Fruit fly (Drosophila melanogaster) whole organism, prepupa: Measurements from ENCODE around the gene PolI.

Source experiments
- CG10631 ChIP-seq: fragments of 200-800 bp; sonication (Bioruptor generic); optimal IDR thresholded peaks from 2 replicates; lab custom pipeline; 2016; ENCODE audit warnings: missing biosample characterization, missing genetic modification characterization
- CG1621 ChIP-seq: fragments of 200-800 bp; sonication (Bioruptor generic); optimal IDR thresholded peaks from 3 replicates; lab custom pipeline; 2018; ENCODE audit warnings: missing biosample characterization, mild to moderate bottlenecking, missing genetic modification characterization
- CG34406 ChIP-seq: fragments of 200-800 bp; sonication (Bioruptor generic); optimal IDR thresholded peaks from 3 replicates; lab custom pipeline; 2016; ENCODE audit warnings: missing biosample characterization, missing genetic modification characterization
- CG4318 ChIP-seq: fragments of 200-800 bp; sonication (Bioruptor generic); optimal IDR thresholded peaks from 3 replicates; lab custom pipeline; 2017; ENCODE audit warnings: missing biosample characterization, mild to moderate bottlenecking, missing genetic modification characterization
- Eip93F ChIP-seq: fragments of 200-800 bp; sonication (Bioruptor generic); optimal IDR thresholded peaks from 2 replicates; lab custom pipeline; 2016; ENCODE audit warnings: missing biosample characterization, mild to moderate bottlenecking, missing genetic modification characterization
- OdsH ChIP-seq: fragments of 200-800 bp; sonication (Bioruptor generic); optimal IDR thresholded peaks from 3 replicates; lab custom pipeline; 2016; ENCODE audit warnings: missing biosample characterization, missing genetic modification characterization
- cyc ChIP-seq: fragments of 200-800 bp; sonication (Bioruptor generic); optimal IDR thresholded peaks from 3 replicates; lab custom pipeline; 2016; ENCODE audit warnings: missing biosample characterization, missing genetic modification characterization
- ss ChIP-seq, 2 experiments: fragments of 200-800 bp; sonication (Bioruptor generic); optimal IDR thresholded peaks; 2 replicates in 1 of 2; 3 replicates in 1 of 2; lab custom pipeline; 2017 to 2018; ENCODE audit warnings: mild to moderate bottlenecking in 2 of 2, missing biosample characterization in 2 of 2, missing genetic modification characterization in 2 of 2, moderate library complexity in 1 of 2
- vri ChIP-seq: fragments of 200-800 bp; sonication (Bioruptor generic); optimal IDR thresholded peaks from 3 replicates; lab custom pipeline; 2016; ENCODE audit warnings: missing biosample characterization, mild to moderate bottlenecking, missing genetic modification characterization

dm6 chr3R:8204730-8205129 is 28.6 kb upstream of the PolI start, which contains the start of gene CheA84a:
- TF ChIP-seq CG10631 (GFP tag; lab: Kevin White, UChicago) (no peak), OdsH (GFP tag; lab: Kevin White, UChicago) (no peak), CG4318 (no peak), ss (GFP tag; optimal IDR thresholded peaks at IDR 0.05; lab: Kevin White, UChicago) (no peak), cyc (GFP tag; lab: Kevin White, UChicago) (no peak), CG1621 (no peak), CG34406 (no peak), Eip93F (GFP tag; lab: Kevin White, UChicago) (no peak), vri (GFP tag; lab: Kevin White, UChicago) (no peak)
